Worm (Caenorhabditis elegans) whole organism, midembryonic: ENCODE data around the gene F10G7.9.

ENCODE experiments used
- cog-1 ChIP-seq: sonication (generic microtip); optimal IDR thresholded peaks from 2 replicates; lab custom pipeline; 2016; ENCODE audit warnings: missing genetic modification characterization, missing compliant biosample characterization
- flt-1 ChIP-seq: fragments of 200-800 bp; sonication (Bioruptor generic); IDR thresholded peaks from 2 replicates; pipeline ENCODE4 v1.3.6; 2022; ENCODE audit warnings: missing genetic modification characterization, missing compliant biosample characterization
- klf-2 ChIP-seq: fragments of 200-800 bp; sonication (Bioruptor generic); conservative IDR thresholded peaks from 2 replicates; pipeline ENCODE4 v1.3.6; 2022; ENCODE audit warnings: missing genetic modification reagents, missing genetic modification characterization, missing compliant biosample characterization
- tab-1 ChIP-seq: fragments of 200-800 bp; sonication (Bioruptor generic); IDR thresholded peaks from 2 replicates; pipeline ENCODE4 v1.3.6; 2022; ENCODE audit warnings: missing genetic modification characterization, missing compliant biosample characterization
- ztf-29 ChIP-seq: fragments of 200-800 bp; sonication (Bioruptor generic); IDR thresholded peaks from 2 replicates; pipeline ENCODE4 v1.3.6; 2022; ENCODE audit warnings: missing genetic modification reagents, missing genetic modification characterization, missing compliant biosample characterization

ce11 chrII:4677916-4678315 lies 28.4 kb downstream of the F10G7.9 start, which contains the start of gene T05A7.1:
- TF ChIP-seq cog-1 (tag; lab: Kevin White, UChicago) = no peak
- TF ChIP-seq ztf-29 (GFP tag; lab: Robert Waterston, UW) = no peak
- no peak for TF ChIP-seq flt-1
- TF ChIP-seq tab-1 = no peak
- TF ChIP-seq klf-2 (GFP tag; lab: Robert Waterston, UW) = no peak
